Worm (Caenorhabditis elegans): Measurements from ENCODE around the gene F10E7.5.

DNA sequence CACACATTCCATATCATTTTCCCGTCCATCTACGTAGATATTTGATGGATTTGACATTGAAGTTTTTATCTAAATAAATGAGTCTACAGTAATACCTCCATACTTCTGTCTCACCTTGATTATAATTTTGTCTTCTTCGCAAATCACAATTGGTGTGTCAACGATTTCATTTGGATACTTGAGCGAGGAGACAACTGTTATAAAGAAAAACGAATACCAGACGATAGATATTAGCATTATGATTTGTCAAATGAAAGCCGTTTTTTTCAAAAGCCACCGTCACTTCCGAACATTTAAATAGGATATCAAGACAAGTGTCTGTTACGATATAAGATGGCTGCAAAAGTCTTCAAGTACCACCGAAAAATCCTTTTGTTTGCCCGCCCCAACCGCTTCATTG is 3.9 kb downstream of the F10E7.5 start, which contains the start of gene cutl-5:
- TF ChIP-seq nhr-237 (tag; optimal IDR thresholded peaks at IDR 0.05) (no peak), arid-1 (GFP tag; conservative IDR thresholded peaks at IDR 0.05) (no peak), dpl-1 (GFP tag; optimal IDR thresholded peaks at IDR 0.05) (no peak), F37D6.2 (tag; optimal IDR thresholded peaks at IDR 0.05) (no peak), ztf-11 (tag; optimal IDR thresholded peaks at IDR 0.05) (no peak), rbr-2 (tag; optimal IDR thresholded peaks at IDR 0.05) (no peak), snpc-4 (tag; optimal IDR thresholded peaks at IDR 0.05) (no peak), pha-4 (GFP tag; IDR thresholded peaks at IDR 0.05) (no peak), pha-4 (tag; optimal IDR thresholded peaks at IDR 0.05) (no peak), lin-13 (GFP tag; optimal IDR thresholded peaks at IDR 0.05) (no peak), zfp-3 (GFP tag; conservative IDR thresholded peaks at IDR 0.05) (no peak), F26F4.8 (GFP tag; conservative IDR thresholded peaks at IDR 0.05) (no peak)

Measured in whole organism, L4 larva.